Worm (Caenorhabditis elegans): Measurements from ENCODE around the gene cnc-3.
A peak's percentile ranks its signal among the peaks of the same experiment; 100 is the strongest.

Gene cnc-3

ce11 chrV:1425595-1425994 is 22.2 kb upstream of the cnc-3 start, which contains the start of gene R12A1.3:
Gene R12A1.3 (minus strand): TSS chrV:1425794.
- no peak for TF ChIP-seq daf-12 (tag; optimal IDR thresholded peaks at IDR 0.05)
- TF ChIP-seq ama-1 (optimal IDR thresholded peaks at IDR 0.05), result no peak
- TF ChIP-seq unc-62 (GFP tag; optimal IDR thresholded peaks at IDR 0.05 in 1 of 2), result no peak
- no peak for TF ChIP-seq unc-62 (tag; optimal IDR thresholded peaks at IDR 0.05)
- no peak for TF ChIP-seq hlh-30 (tag; optimal IDR thresholded peaks at IDR 0.05; ENCODE audit: insufficient read depth)
- no peak for TF ChIP-seq egl-43 (GFP tag; IDR thresholded peaks at IDR 0.05)
- TF ChIP-seq pha-4 (GFP tag; IDR thresholded peaks at IDR 0.05), result no peak
- TF ChIP-seq pha-4 (tag; optimal IDR thresholded peaks at IDR 0.05), result no peak
- peak; percentile 54; the same call in 1 of the 2 replicates for TF ChIP-seq set-16 (GFP tag; IDR thresholded peaks at IDR 0.05)

ce11 chrV:1431702-1432187 is 16.1 kb upstream of the cnc-3 start, which contains the start of gene ges-1:
Gene ges-1 (minus strand): TSS chrV:1432137.
- TF ChIP-seq unc-62 (GFP tag; optimal IDR thresholded peaks at IDR 0.05 in 1 of 2), result peak in 1 of 2 experiments; percentile 13
- no peak for TF ChIP-seq unc-62 (tag; optimal IDR thresholded peaks at IDR 0.05)
- TF ChIP-seq aha-1 (tag), result peak; percentile 90
- no peak for TF ChIP-seq ceh-62 (tag; optimal IDR thresholded peaks at IDR 0.05)
- TF ChIP-seq snpc-4 (tag; optimal IDR thresholded peaks at IDR 0.05), result no peak
- TF ChIP-seq nhr-6 (tag; optimal IDR thresholded peaks at IDR 0.05), result no peak
- no peak for TF ChIP-seq lin-15B (tag; optimal IDR thresholded peaks at IDR 0.05)
- TF ChIP-seq daf-16 (GFP tag; optimal IDR thresholded peaks at IDR 0.05), result no peak
- TF ChIP-seq daf-16 (tag; optimal IDR thresholded peaks at IDR 0.05), result no peak
- TF ChIP-seq pqm-1 (tag; optimal IDR thresholded peaks at IDR 0.05), result no peak

ce11 chrV:1432500-1433418 is 15.0 kb upstream of the cnc-3 start:
- TF ChIP-seq aha-1 (tag) (peak; percentile 97), daf-16 (GFP tag; optimal IDR thresholded peaks at IDR 0.05) (no peak), daf-16 (tag; optimal IDR thresholded peaks at IDR 0.05) (peak; percentile 90), nhr-111 (GFP tag; optimal IDR thresholded peaks at IDR 0.05) (no peak), arid-1 (GFP tag; conservative IDR thresholded peaks at IDR 0.05) (no peak), dve-1 (tag; optimal IDR thresholded peaks at IDR 0.05; ENCODE audit: insufficient read depth) (peak; percentile 28), hlh-11 (tag; optimal IDR thresholded peaks at IDR 0.05) (peak; percentile 4), pqm-1 (tag; optimal IDR thresholded peaks at IDR 0.05) (peak; percentile 64), nhr-28 (tag; optimal IDR thresholded peaks at IDR 0.05) (peak; percentile 87), unc-62 (GFP tag; optimal IDR thresholded peaks at IDR 0.05 in 1 of 2) (peak in 1 of 2 experiments; percentile 87), unc-62 (tag; optimal IDR thresholded peaks at IDR 0.05) (no peak)

ce11 chrV:1433419-1433765 is 14.4 kb upstream of the cnc-3 start:
- no peak for TF ChIP-seq ceh-62 (tag; optimal IDR thresholded peaks at IDR 0.05)

ce11 chrV:1434398-1434797 is 13.4 kb upstream of the cnc-3 start:
- peak; percentile 99 for TF ChIP-seq aha-1 (tag)
- TF ChIP-seq set-16 (GFP tag; IDR thresholded peaks at IDR 0.05), result peak; percentile 80
- no peak for TF ChIP-seq daf-8 (GFP tag; IDR thresholded peaks at IDR 0.05)

ce11 chrV:1435106-1435505 is 12.7 kb upstream of the cnc-3 start:
- no peak for TF ChIP-seq Y105C5A.15 (GFP tag; IDR thresholded peaks at IDR 0.05)
- no peak for TF ChIP-seq daf-12 (tag; optimal IDR thresholded peaks at IDR 0.05)
- no peak for TF ChIP-seq zfp-3 (GFP tag; conservative IDR thresholded peaks at IDR 0.05)
- TF ChIP-seq pha-4 (GFP tag; IDR thresholded peaks at IDR 0.05), result no peak
- no peak for TF ChIP-seq pha-4 (tag; optimal IDR thresholded peaks at IDR 0.05)
- TF ChIP-seq nhr-41 (GFP tag; IDR thresholded peaks at IDR 0.05), result no peak

- no peak for TF ChIP-seq nhr-102 (tag; optimal IDR thresholded peaks at IDR 0.05)
- TF ChIP-seq hlh-30 (tag; optimal IDR thresholded peaks at IDR 0.05; ENCODE audit: insufficient read depth), result peak; percentile 6
- no peak for TF ChIP-seq zip-2 (tag; optimal IDR thresholded peaks at IDR 0.05)
- no peak for TF ChIP-seq nhr-111 (GFP tag; optimal IDR thresholded peaks at IDR 0.05)
- no peak for TF ChIP-seq ama-1 (optimal IDR thresholded peaks at IDR 0.05)
- no peak for TF ChIP-seq cey-2 (tag; optimal IDR thresholded peaks at IDR 0.05; ENCODE audit: borderline replicate concordance, insufficient read depth)
- TF ChIP-seq aly-2 (tag; optimal IDR thresholded peaks at IDR 0.05), result no peak
- no peak for TF ChIP-seq Y48G9A.11 (GFP tag; IDR thresholded peaks at IDR 0.05)
- TF ChIP-seq ceh-28 (tag; optimal IDR thresholded peaks at IDR 0.05), result no peak
- no peak for TF ChIP-seq ces-1 (GFP tag; optimal IDR thresholded peaks at IDR 0.05)
- no peak for TF ChIP-seq F37D6.2 (tag; optimal IDR thresholded peaks at IDR 0.05)
- no peak for TF ChIP-seq mdt-29 (GFP tag; IDR thresholded peaks at IDR 0.05)
- TF ChIP-seq F49E8.2 (tag; optimal IDR thresholded peaks at IDR 0.05; ENCODE audit: borderline replicate concordance), result no peak
- TF ChIP-seq hlh-11 (tag; optimal IDR thresholded peaks at IDR 0.05), result no peak
- peak; percentile 84 for TF ChIP-seq aha-1 (tag)
- TF ChIP-seq ceh-44 (GFP tag; IDR thresholded peaks at IDR 0.05), result no peak
Observed at ce11 chrV:1438205-1438604, 9.6 kb upstream of the cnc-3 start.

All from whole organism, L4 larva.